Fruit fly (Drosophila melanogaster): ENCODE data around the gene Diedel.

The Diedel gene

DNA sequence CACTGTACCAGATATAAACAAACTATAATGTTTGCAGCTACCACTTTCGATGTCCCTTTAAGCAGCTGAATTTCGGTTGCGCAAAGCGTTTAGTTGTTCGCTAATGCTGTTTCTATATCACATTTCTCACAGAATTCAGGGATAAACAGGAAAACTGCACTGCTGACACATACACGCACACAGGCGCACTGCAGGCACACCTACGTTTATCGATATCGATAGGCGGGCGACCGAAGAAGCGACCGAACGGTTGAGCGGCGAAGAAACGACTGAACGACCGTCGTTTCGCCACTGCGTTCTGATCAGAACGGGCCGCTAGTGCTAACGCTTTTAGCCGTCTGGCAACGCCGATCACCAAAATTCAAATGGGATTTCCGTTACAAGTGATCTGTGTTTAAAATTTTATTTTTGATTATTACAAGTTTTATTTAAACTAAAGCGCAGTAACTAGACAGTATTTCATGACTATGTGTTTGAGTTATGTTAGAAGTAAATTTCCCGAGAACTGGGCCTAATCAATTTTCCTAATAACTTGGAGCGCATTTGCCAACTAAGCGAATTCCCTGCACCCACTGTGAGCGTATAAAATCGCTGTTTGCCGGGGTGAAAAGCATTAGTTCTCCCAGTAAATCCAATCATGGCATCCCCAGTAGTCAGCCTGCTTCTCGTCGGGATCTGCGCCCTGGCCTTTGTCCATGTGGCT lies at the start of gene Diedel, which contains the start of gene CG2310 (continued):
- TF ChIP-seq CG8388 (GFP tag; optimal IDR thresholded peaks at IDR 0.05), result no peak
- TF ChIP-seq CG12071 (GFP tag; optimal IDR thresholded peaks at IDR 0.05), result no peak
- TF ChIP-seq ase (GFP tag; IDR thresholded peaks at IDR 0.05), result 0 out of 3 replicates have a peak, but pooled peaks have one; percentile 6
- no peak for TF ChIP-seq grn (GFP tag; optimal IDR thresholded peaks at IDR 0.05)
- no peak for TF ChIP-seq Camta (GFP tag; optimal IDR thresholded peaks at IDR 0.05)
- no peak for TF ChIP-seq CG17612 (GFP tag; IDR thresholded peaks at IDR 0.05)
- TF ChIP-seq CG5245 (GFP tag; optimal IDR thresholded peaks at IDR 0.05), result no peak
- TF ChIP-seq CG7556 (GFP tag; optimal IDR thresholded peaks at IDR 0.05), result no peak
- no peak for TF ChIP-seq pho (GFP tag; optimal IDR thresholded peaks at IDR 0.05)
- peak; percentile 54; the same call in 1 of the 2 replicates for TF ChIP-seq Bgb (GFP tag; IDR thresholded peaks at IDR 0.05; ENCODE audit: partially characterized antibody)
- TF ChIP-seq ro (GFP tag; IDR thresholded peaks at IDR 0.05), result no peak
- peak; percentile 99 for TF ChIP-seq CG10209 (GFP tag; optimal IDR thresholded peaks at IDR 0.05)
- TF ChIP-seq CG14014 (GFP tag; IDR thresholded peaks at IDR 0.05), result 0 out of 2 replicates have a peak, but pooled peaks have one; percentile 38
- TF ChIP-seq Bdp1 (GFP tag; optimal IDR thresholded peaks at IDR 0.05), result no peak
- no peak for TF ChIP-seq Hmr (GFP tag; optimal IDR thresholded peaks at IDR 0.05)
- TF ChIP-seq gt (GFP tag; IDR thresholded peaks at IDR 0.05), result no peak
- peak; percentile 75 for TF ChIP-seq bbx (GFP tag; IDR thresholded peaks at IDR 0.05; ENCODE audit: partially characterized antibody)
- peak; percentile 26 for TF ChIP-seq CG15601 (tag; optimal IDR thresholded peaks at IDR 0.05)
- no peak for TF ChIP-seq CG1647 (GFP tag; optimal IDR thresholded peaks at IDR 0.05)
- TF ChIP-seq pfk (GFP tag; optimal IDR thresholded peaks at IDR 0.05), result no peak
- TF ChIP-seq CG6765 (GFP tag; optimal IDR thresholded peaks at IDR 0.05), result no peak
- no peak for TF ChIP-seq ap (GFP tag; IDR thresholded peaks at IDR 0.05)
- no peak for TF ChIP-seq CG4282 (GFP tag; optimal IDR thresholded peaks at IDR 0.05)
- TF ChIP-seq Fer1 (GFP tag; optimal IDR thresholded peaks at IDR 0.05), result peak; percentile 18
- TF ChIP-seq lmd (GFP tag; IDR thresholded peaks at IDR 0.05), result no peak
- peak; percentile 49 for TF ChIP-seq CG1792 (GFP tag; optimal IDR thresholded peaks at IDR 0.05)
- peak; percentile 11 for TF ChIP-seq twi (tag; optimal IDR thresholded peaks at IDR 0.05)
- TF ChIP-seq CG6791 (GFP tag; IDR thresholded peaks at IDR 0.05; ENCODE audit: partially characterized antibody), result peak; percentile 69; the same call in 2 of the 3 replicates
- no peak for TF ChIP-seq slou (GFP tag; optimal IDR thresholded peaks at IDR 0.05)
- peak; percentile 70 for TF ChIP-seq nerfin-2 (GFP tag; IDR thresholded peaks at IDR 0.05; ENCODE audit: partially characterized antibody)
- peak; percentile 39 for TF ChIP-seq CG2712 (tag; optimal IDR thresholded peaks at IDR 0.05)
- TF ChIP-seq Lhr (GFP tag; optimal IDR thresholded peaks at IDR 0.05), result no peak
- peak; percentile 29 for TF ChIP-seq CG33213 (GFP tag; optimal IDR thresholded peaks at IDR 0.05)
- TF ChIP-seq CG13894 (tag; optimal IDR thresholded peaks at IDR 0.05), result no peak
- TF ChIP-seq Dll (GFP tag; IDR thresholded peaks at IDR 0.05; ENCODE audit: partially characterized antibody), result peak; percentile 48; the same call in 3 of the 4 replicates
- peak; percentile 61 for TF ChIP-seq MBD-R2 (GFP tag; IDR thresholded peaks at IDR 0.05)
- peak; percentile 1 for TF ChIP-seq bcd (GFP tag; optimal IDR thresholded peaks at IDR 0.05)
- TF ChIP-seq CG34376 (GFP tag; optimal IDR thresholded peaks at IDR 0.05), result no peak
- 0 out of 3 replicates have a peak, but pooled peaks have one; percentile 38 for TF ChIP-seq dysf (GFP tag; IDR thresholded peaks at IDR 0.05)
- TF ChIP-seq D19B (GFP tag; optimal IDR thresholded peaks at IDR 0.05), result no peak
- TF ChIP-seq Max (GFP tag; optimal IDR thresholded peaks at IDR 0.05), result no peak
- TF ChIP-seq CG12659 (GFP tag; optimal IDR thresholded peaks at IDR 0.05), result peak; percentile 19
- TF ChIP-seq CG7786 (GFP tag; optimal IDR thresholded peaks at IDR 0.05), result no peak
- TF ChIP-seq ham (GFP tag; IDR thresholded peaks at IDR 0.05), result no peak
- TF ChIP-seq CG17385 (GFP tag; optimal IDR thresholded peaks at IDR 0.05), result no peak
- no peak for TF ChIP-seq CG18619 (GFP tag; optimal IDR thresholded peaks at IDR 0.05)
- peak; percentile 57 for TF ChIP-seq CG2116 (GFP tag; optimal IDR thresholded peaks at IDR 0.05)
- TF ChIP-seq danr (GFP tag; IDR thresholded peaks at IDR 0.05), result no peak
- no peak for TF ChIP-seq CG9609 (GFP tag; optimal IDR thresholded peaks at IDR 0.05)
- TF ChIP-seq sens-2 (GFP tag; IDR thresholded peaks at IDR 0.05), result no peak
